Worm (Caenorhabditis elegans) whole organism, late embryonic: Measurements from ENCODE around the gene srx-111.

Experiments
- F13H6.1 ChIP-seq: sonication (generic microtip); optimal IDR thresholded peaks from 2 replicates; lab custom pipeline; 2016; ENCODE audit warnings: missing genetic modification characterization, missing compliant biosample characterization
- K09A11.1 ChIP-seq: sonication (generic microtip); optimal IDR thresholded peaks from 2 replicates; lab custom pipeline; 2017; ENCODE audit warnings: antibody characterized with exemption, mild to moderate bottlenecking, missing genetic modification characterization, missing compliant biosample characterization; ENCODE audit not compliant: insufficient read depth
- ama-1 ChIP-seq: fragments of 150-350 bp; optimal IDR thresholded peaks from 2 replicates; lab custom pipeline; 2014
- ceh-45 ChIP-seq: fragments of 200-800 bp; sonication (Bioruptor generic); IDR thresholded peaks from 2 replicates; pipeline ENCODE4 v1.3.6; 2022; ENCODE audit warnings: missing genetic modification reagents, missing genetic modification characterization, missing compliant biosample characterization
- ceh-9 ChIP-seq: sonication (generic microtip); optimal IDR thresholded peaks from 2 replicates; lab custom pipeline; 2016; ENCODE audit warnings: mild to moderate bottlenecking, missing genetic modification characterization, inconsistent platforms, missing compliant biosample characterization
- fkh-10 ChIP-seq: fragments of 150-350 bp; optimal IDR thresholded peaks from 2 replicates; lab custom pipeline; 2014; ENCODE audit warnings: missing biosample characterization, missing genetic modification reagents, missing genetic modification characterization
- lin-11 ChIP-seq: fragments of 200-800 bp; sonication (Bioruptor generic); optimal IDR thresholded peaks from 2 replicates; lab custom pipeline; 2018; ENCODE audit warnings: mild to moderate bottlenecking, missing genetic modification characterization, missing compliant biosample characterization
- ref-2 ChIP-seq: sonication (generic microtip); optimal IDR thresholded peaks from 2 replicates; lab custom pipeline; 2016; ENCODE audit warnings: missing genetic modification characterization, missing compliant biosample characterization
- ttx-3 ChIP-seq: sonication (generic microtip); optimal IDR thresholded peaks from 2 replicates; lab custom pipeline; 2016; ENCODE audit warnings: missing genetic modification reagents, missing genetic modification characterization, missing compliant biosample characterization
- unc-3 ChIP-seq, 2 experiments: fragments of 200-800 bp in 1 of 2; sonication (Bioruptor generic) in 1 of 2; sonication (generic microtip) in 1 of 2; conservative IDR thresholded peaks in 1 of 2; optimal IDR thresholded peaks in 1 of 2; 2 replicates each; pipeline versions ENCODE4 v1.3.6 to Lab custom; 2016 to 2022; ENCODE audit warnings: missing compliant biosample characterization in 2 of 2, missing genetic modification characterization in 2 of 2, missing genetic modification reagents in 1 of 2

ce11 chrII:3788356-3788962, 30.9 kb downstream of the srx-111 start:
- TF ChIP-seq fkh-10 (GFP tag; lab: Kevin White, UChicago) (no peak), ttx-3 (no peak), ceh-45 (GFP tag; lab: Robert Waterston, UW) (no peak), F13H6.1 (tag; lab: Kevin White, UChicago) (no peak), ref-2 (tag; lab: Kevin White, UChicago) (no peak), unc-3 (GFP tag; conservative IDR thresholded peaks at IDR 0.05; lab: Robert Waterston, UW) (no peak), unc-3 (tag; optimal IDR thresholded peaks at IDR 0.05; lab: Kevin White, UChicago) (no peak), lin-11 (tag; lab: Kevin White, UChicago) (no peak), K09A11.1 (tag; lab: Kevin White, UChicago) (no peak), ama-1 (lab: Kevin White, UChicago) (no peak), ceh-9 (tag; lab: Kevin White, UChicago) (no peak)
